Fruit fly (Drosophila melanogaster) whole organism, embryonic: Measurements from ENCODE around the gene CG12470.
A peak's percentile ranks its signal among the peaks of the same experiment; 100 is the strongest.

Experiments
- CG10147 ChIP-seq: fragments of 200-800 bp; sonication (Bioruptor generic); optimal IDR thresholded peaks from 2 replicates; lab custom pipeline; 2019; ENCODE audit warnings: missing biosample characterization, mild to moderate bottlenecking, missing genetic modification characterization, moderate library complexity
- CG11093 ChIP-seq: fragments of 200-800 bp; sonication (Bioruptor generic); IDR thresholded peaks from 3 replicates; pipeline ENCODE4 v1.3.6; 2022; ENCODE audit warnings: missing biosample characterization, missing genetic modification characterization
- CG12391 ChIP-seq: fragments of 200-800 bp; sonication (Bioruptor generic); optimal IDR thresholded peaks from 3 replicates; lab custom pipeline; 2018; ENCODE audit warnings: missing biosample characterization, mild to moderate bottlenecking, missing genetic modification characterization, moderate library complexity
- CG13296 ChIP-seq: fragments of 200-800 bp; sonication (Bioruptor generic); optimal IDR thresholded peaks from 3 replicates; lab custom pipeline; 2018; ENCODE audit warnings: missing biosample characterization, mild to moderate bottlenecking, missing genetic modification characterization
- CG14667 ChIP-seq: fragments of 200-800 bp; sonication (Bioruptor generic); IDR thresholded peaks from 2 replicates; pipeline ENCODE4 v1.3.6; 2022; ENCODE audit warnings: missing biosample characterization, missing genetic modification characterization
- CG15269 ChIP-seq: fragments of 200-800 bp; sonication (Bioruptor generic); optimal IDR thresholded peaks from 2 replicates; lab custom pipeline; 2018; ENCODE audit warnings: missing biosample characterization, mild to moderate bottlenecking, missing genetic modification characterization, moderate library complexity
- CG15479 ChIP-seq: fragments of 200-800 bp; sonication (Bioruptor generic); optimal IDR thresholded peaks from 3 replicates; lab custom pipeline; 2019; ENCODE audit warnings: missing biosample characterization, mild to moderate bottlenecking, missing genetic modification characterization, moderate library complexity
- CG1602 ChIP-seq: fragments of 200-800 bp; sonication (Bioruptor generic); optimal IDR thresholded peaks from 3 replicates; lab custom pipeline; 2016; ENCODE audit warnings: missing biosample characterization, missing genetic modification characterization
- CG16813 ChIP-seq: fragments of 200-800 bp; sonication (Bioruptor generic); IDR thresholded peaks from 3 replicates; pipeline ENCODE4 v1.3.6; 2022; ENCODE audit warnings: missing biosample characterization, missing genetic modification characterization; ENCODE audit not compliant: partially characterized antibody
- CG16863 ChIP-seq: fragments of 200-800 bp; sonication (Bioruptor generic); optimal IDR thresholded peaks from 3 replicates; lab custom pipeline; 2016; ENCODE audit warnings: missing biosample characterization, missing genetic modification characterization
- CG17186 ChIP-seq: fragments of 200-800 bp; sonication (Bioruptor generic); optimal IDR thresholded peaks from 3 replicates; lab custom pipeline; 2017; ENCODE audit warnings: missing biosample characterization, missing genetic modification reagents, missing genetic modification characterization
- CG33557 ChIP-seq: fragments of 200-800 bp; sonication (Bioruptor generic); optimal IDR thresholded peaks from 2 replicates; lab custom pipeline; 2019; ENCODE audit warnings: missing biosample characterization, mild to moderate bottlenecking, missing genetic modification characterization, moderate library complexity
- CG34224 ChIP-seq: fragments of 200-800 bp; sonication (Bioruptor generic); IDR thresholded peaks from 3 replicates; pipeline ENCODE4 v1.3.6; 2022; ENCODE audit warnings: missing biosample characterization, missing genetic modification characterization; ENCODE audit not compliant: partially characterized antibody
- CG4707 ChIP-seq: fragments of 200-800 bp; sonication (Bioruptor generic); optimal IDR thresholded peaks from 2 replicates; lab custom pipeline; 2018; ENCODE audit warnings: missing biosample characterization, mild to moderate bottlenecking, missing genetic modification characterization, moderate library complexity
- CG4854 ChIP-seq: fragments of 200-800 bp; sonication (Bioruptor generic); optimal IDR thresholded peaks from 2 replicates; lab custom pipeline; 2016; ENCODE audit warnings: missing biosample characterization, missing genetic modification characterization, inconsistent platforms
- CG6765 ChIP-seq: fragments of 200-800 bp; sonication (Bioruptor generic); optimal IDR thresholded peaks from 3 replicates; lab custom pipeline; 2017; ENCODE audit warnings: missing biosample characterization, mild to moderate bottlenecking, missing genetic modification characterization
- CG6813 ChIP-seq: fragments of 200-800 bp; sonication (Bioruptor generic); optimal IDR thresholded peaks from 2 replicates; lab custom pipeline; 2017; ENCODE audit warnings: missing biosample characterization, missing genetic modification characterization, mild to moderate bottlenecking, moderate library complexity, missing genetic modification reagents
- CG8924 ChIP-seq: fragments of 200-800 bp; optimal IDR thresholded peaks from 3 replicates; lab custom pipeline; 2019; ENCODE audit warnings: missing biosample characterization, mild to moderate bottlenecking, missing genetic modification characterization, moderate library complexity
- CG9932 ChIP-seq: fragments of 200-800 bp; sonication (Bioruptor generic); IDR thresholded peaks from 2 replicates; pipeline ENCODE4 v1.3.6; 2022; ENCODE audit warnings: missing biosample characterization, missing genetic modification characterization
- CrebB ChIP-seq: fragments of 200-800 bp; sonication (Bioruptor generic); optimal IDR thresholded peaks from 3 replicates; lab custom pipeline; 2018; ENCODE audit warnings: missing biosample characterization, mild to moderate bottlenecking, missing genetic modification characterization
- Doc3 ChIP-seq: fragments of 200-800 bp; sonication (Bioruptor generic); IDR thresholded peaks from 3 replicates; pipeline ENCODE4 v1.3.6; 2022; ENCODE audit warnings: missing biosample characterization, missing genetic modification characterization; ENCODE audit not compliant: partially characterized antibody
- H15 ChIP-seq: fragments of 200-800 bp; sonication (Bioruptor generic); IDR thresholded peaks from 3 replicates; pipeline ENCODE4 v1.3.6; 2022; ENCODE audit warnings: missing biosample characterization, missing genetic modification characterization
- HmgZ ChIP-seq: fragments of 200-800 bp; sonication (Bioruptor generic); optimal IDR thresholded peaks from 2 replicates; lab custom pipeline; 2018; ENCODE audit warnings: missing biosample characterization, mild to moderate bottlenecking, missing genetic modification characterization
- Jarid2 ChIP-seq: fragments of 200-800 bp; sonication (Bioruptor generic); optimal IDR thresholded peaks from 3 replicates; lab custom pipeline; 2017; ENCODE audit warnings: mild to moderate bottlenecking, missing biosample characterization, missing genetic modification reagents, missing genetic modification characterization
- Kr ChIP-seq: fragments of 200-800 bp; sonication (Bioruptor generic); optimal IDR thresholded peaks from 2 replicates; lab custom pipeline; 2017; ENCODE audit warnings: missing biosample characterization, mild to moderate bottlenecking, missing genetic modification characterization
- MBD-R2 ChIP-seq: fragments of 200-800 bp; sonication (Bioruptor generic); IDR thresholded peaks from 2 replicates; pipeline ENCODE4 v1.3.6; 2022; ENCODE audit warnings: missing biosample characterization, missing genetic modification characterization
- Mes4 ChIP-seq: fragments of 200-800 bp; sonication (Bioruptor generic); optimal IDR thresholded peaks from 2 replicates; lab custom pipeline; 2016; ENCODE audit warnings: missing biosample characterization, missing genetic modification characterization
- Opbp ChIP-seq: fragments of 200-800 bp; sonication (Bioruptor generic); IDR thresholded peaks from 3 replicates; pipeline ENCODE4 v1.3.6; 2022; ENCODE audit warnings: missing biosample characterization, missing genetic modification characterization; ENCODE audit not compliant: partially characterized antibody
- Poxn ChIP-seq: fragments of 200-800 bp; sonication (Bioruptor generic); IDR thresholded peaks from 2 replicates; pipeline ENCODE4 v1.3.6; 2022; ENCODE audit warnings: missing biosample characterization, missing genetic modification characterization
- Ravus ChIP-seq: fragments of 200-800 bp; sonication (Bioruptor generic); IDR thresholded peaks from 2 replicates; pipeline ENCODE4 v1.3.6; 2022; ENCODE audit warnings: missing biosample characterization, missing genetic modification characterization
- al ChIP-seq: fragments of 200-800 bp; sonication (Bioruptor generic); IDR thresholded peaks from 2 replicates; pipeline ENCODE4 v1.3.6; 2022; ENCODE audit warnings: missing biosample characterization, missing genetic modification characterization
- ash1 ChIP-seq: fragments of 200-800 bp; sonication (Bioruptor generic); optimal IDR thresholded peaks from 2 replicates; lab custom pipeline; 2018; ENCODE audit warnings: missing biosample characterization, mild to moderate bottlenecking, missing genetic modification characterization
- ato ChIP-seq: fragments of 200-800 bp; sonication (Bioruptor generic); IDR thresholded peaks from 2 replicates; pipeline ENCODE4 v1.3.6; 2022; ENCODE audit warnings: missing biosample characterization, missing genetic modification characterization; ENCODE audit not compliant: partially characterized antibody
- bab2 ChIP-seq: fragments of 200-800 bp; sonication (Bioruptor generic); optimal IDR thresholded peaks from 2 replicates; lab custom pipeline; 2016; ENCODE audit warnings: missing biosample characterization, missing genetic modification characterization
- cad ChIP-seq: fragments of >200 bp; optimal IDR thresholded peaks from 2 replicates; lab custom pipeline; 2017; ENCODE audit warnings: missing biosample characterization, missing genetic modification characterization
- caup ChIP-seq: fragments of 200-800 bp; sonication (Bioruptor generic); optimal IDR thresholded peaks from 3 replicates; lab custom pipeline; 2017; ENCODE audit warnings: missing biosample characterization, mild to moderate bottlenecking, missing genetic modification characterization, moderate library complexity; ENCODE audit not compliant: severe bottlenecking
- cg ChIP-seq: fragments of 200-800 bp; sonication (Bioruptor generic); optimal IDR thresholded peaks from 3 replicates; lab custom pipeline; 2019; ENCODE audit warnings: missing biosample characterization, mild to moderate bottlenecking, missing genetic modification characterization, moderate library complexity
- crol ChIP-seq: fragments of 200-800 bp; sonication (Bioruptor generic); IDR thresholded peaks from 2 replicates; pipeline ENCODE4 v1.3.6; 2022; ENCODE audit warnings: missing biosample characterization, missing genetic modification characterization
- dm ChIP-seq: fragments of 200-800 bp; sonication (Bioruptor generic); optimal IDR thresholded peaks from 3 replicates; lab custom pipeline; 2016; ENCODE audit warnings: missing biosample characterization, missing genetic modification characterization
- kay ChIP-seq: fragments of 200-800 bp; sonication (Bioruptor generic); optimal IDR thresholded peaks from 2 replicates; lab custom pipeline; 2016; ENCODE audit warnings: missing biosample characterization, missing genetic modification characterization
- lab ChIP-seq: fragments of 200-800 bp; sonication (Bioruptor generic); optimal IDR thresholded peaks from 3 replicates; lab custom pipeline; 2017; ENCODE audit warnings: missing biosample characterization, missing genetic modification characterization, mild to moderate bottlenecking, moderate library complexity, missing genetic modification reagents
- luna ChIP-seq: fragments of 200-800 bp; sonication (Bioruptor generic); optimal IDR thresholded peaks from 2 replicates; lab custom pipeline; 2016; ENCODE audit warnings: missing biosample characterization, missing genetic modification characterization
- maf-S ChIP-seq: fragments of 200-800 bp; sonication (Bioruptor generic); optimal IDR thresholded peaks from 2 replicates; lab custom pipeline; 2016; ENCODE audit warnings: missing biosample characterization, missing genetic modification characterization
- nau ChIP-seq: fragments of 200-800 bp; sonication (Bioruptor generic); optimal IDR thresholded peaks from 3 replicates; lab custom pipeline; 2017; ENCODE audit warnings: missing biosample characterization, mild to moderate bottlenecking, missing genetic modification characterization, missing genetic modification reagents
- pan ChIP-seq, 4 experiments: fragments of >200 bp in 3 of 4; fragments of 200-800 bp in 1 of 4; sonication (Bioruptor generic) in 1 of 4; optimal IDR thresholded peaks in 3 of 4; IDR thresholded peaks in 1 of 4; 2 replicates each; pipeline versions ENCODE4 v1.3.6 to Lab custom; 2017 to 2022; ENCODE audit warnings: missing biosample characterization in 2 of 4, missing genetic modification characterization in 2 of 4, mixed read lengths in 1 of 4
- sd ChIP-seq: fragments of 200-800 bp; sonication (Bioruptor generic); optimal IDR thresholded peaks from 3 replicates; lab custom pipeline; 2018; ENCODE audit warnings: missing biosample characterization, mild to moderate bottlenecking, missing genetic modification characterization, moderate library complexity
- sqz ChIP-seq: fragments of 200-800 bp; sonication (Bioruptor generic); optimal IDR thresholded peaks from 3 replicates; lab custom pipeline; 2018; ENCODE audit warnings: missing biosample characterization, mild to moderate bottlenecking, missing genetic modification characterization
- sug ChIP-seq: fragments of 200-800 bp; optimal IDR thresholded peaks from 2 replicates; lab custom pipeline; 2019; ENCODE audit warnings: missing biosample characterization, mild to moderate bottlenecking, missing genetic modification characterization, moderate library complexity
- tna ChIP-seq: fragments of 200-800 bp; sonication (Bioruptor generic); IDR thresholded peaks from 2 replicates; pipeline ENCODE4 v1.3.6; 2022; ENCODE audit warnings: missing biosample characterization, missing genetic modification characterization; ENCODE audit not compliant: partially characterized antibody

Gene CG12470

dm6 chrX:279097-279727 lies 28.3 kb upstream of the CG12470 start, which contains the start of the genes CG3777 and ewg (continued):
- no peak for TF ChIP-seq al
- TF ChIP-seq maf-S (GFP tag; lab: Kevin White, UChicago), result no peak
- peak; percentile 77 for TF ChIP-seq sqz (GFP tag; lab: Kevin White, UChicago)
- TF ChIP-seq Mes4 (GFP tag; lab: Kevin White, UChicago), result no peak
- no peak for TF ChIP-seq CrebB (tag; lab: Kevin White, UChicago)
- TF ChIP-seq CG34224, result peak; percentile 94
- peak; percentile 3 for TF ChIP-seq caup (GFP tag; lab: Kevin White, UChicago)
- TF ChIP-seq cg (GFP tag; lab: Kevin White, UChicago), result peak; percentile 87
- peak; percentile 97 for TF ChIP-seq ato (GFP tag; lab: Robert Waterston, UW)
- no peak for TF ChIP-seq Jarid2
- TF ChIP-seq CG9932 (GFP tag; lab: Robert Waterston, UW), result no peak
- TF ChIP-seq CG14667 (GFP tag; lab: Robert Waterston, UW), result no peak
- TF ChIP-seq lab (GFP tag; lab: Kevin White, UChicago), result no peak
- peak; percentile 97 for TF ChIP-seq CG16813 (GFP tag; lab: Robert Waterston, UW)
- TF ChIP-seq H15 (GFP tag; lab: Robert Waterston, UW), result no peak
- TF ChIP-seq tna (GFP tag; lab: Robert Waterston, UW), result peak; percentile 93
- no peak for TF ChIP-seq cad
- no peak for TF ChIP-seq CG11093
- TF ChIP-seq CG6765 (GFP tag; lab: Kevin White, UChicago), result no peak
- peak; percentile 37 for TF ChIP-seq dm (GFP tag; lab: Kevin White, UChicago)
- TF ChIP-seq pan (optimal IDR thresholded peaks at IDR 0.05; lab: Kevin White, UChicago), result no peak
- TF ChIP-seq pan (GFP tag; optimal IDR thresholded peaks at IDR 0.05 in 1 of 2, IDR thresholded peaks at IDR 0.05 in 1 of 2), result no peak
- TF ChIP-seq nau (GFP tag; lab: Kevin White, UChicago), result no peak
- TF ChIP-seq Ravus, result no peak
- TF ChIP-seq CG33557 (GFP tag; lab: Kevin White, UChicago), result no peak
- TF ChIP-seq CG6813 (GFP tag; lab: Kevin White, UChicago), result no peak
- TF ChIP-seq CG4707 (GFP tag; lab: Kevin White, UChicago), result no peak
- TF ChIP-seq CG8924, result peak; percentile 30
- TF ChIP-seq Kr, result no peak
- peak; percentile 32 for TF ChIP-seq CG12391
- no peak for TF ChIP-seq CG4854 (GFP tag; lab: Kevin White, UChicago)
- no peak for TF ChIP-seq CG13296 (GFP tag; lab: Kevin White, UChicago)
- peak; percentile 99 for TF ChIP-seq Opbp (GFP tag; lab: Robert Waterston, UW)
- no peak for TF ChIP-seq crol (GFP tag; lab: Robert Waterston, UW)
- no peak for TF ChIP-seq CG10147
- no peak for TF ChIP-seq CG15269 (tag; lab: Kevin White, UChicago)
- no peak for TF ChIP-seq CG1602
- peak; percentile 76 for TF ChIP-seq CG17186
- TF ChIP-seq luna (GFP tag; lab: Kevin White, UChicago), result no peak
- no peak for TF ChIP-seq kay (GFP tag; lab: Kevin White, UChicago)
- peak; percentile 32; the same call in 1 of the 2 replicates for TF ChIP-seq MBD-R2
- TF ChIP-seq bab2, result no peak
- peak; percentile 65 for TF ChIP-seq CG15479 (GFP tag; lab: Kevin White, UChicago)
- no peak for TF ChIP-seq CG16863 (GFP tag; lab: Kevin White, UChicago)
- TF ChIP-seq Doc3 (GFP tag; lab: Robert Waterston, UW), result peak; percentile 90
- TF ChIP-seq sd, result peak; percentile 92
- no peak for TF ChIP-seq ash1 (GFP tag; lab: Kevin White, UChicago)
- TF ChIP-seq Poxn (GFP tag; lab: Robert Waterston, UW), result no peak
- TF ChIP-seq sug (tag; lab: Kevin White, UChicago), result peak; percentile 21
- peak; percentile 66 for TF ChIP-seq HmgZ
